Worm (Caenorhabditis elegans) whole organism, L1 larva: ENCODE data around the gene C48B4.13.

Source experiments
- C04F5.9 ChIP-seq: sonication (generic microtip); optimal IDR thresholded peaks from 2 replicates; lab custom pipeline; 2016; ENCODE audit warnings: missing genetic modification characterization, missing compliant biosample characterization
- C34B4.2 ChIP-seq: sonication (generic microtip); optimal IDR thresholded peaks from 2 replicates; lab custom pipeline; 2017; ENCODE audit warnings: mild to moderate bottlenecking, missing genetic modification characterization, missing compliant biosample characterization
- Y116A8C.19 ChIP-seq: sonication (generic microtip); optimal IDR thresholded peaks from 2 replicates; lab custom pipeline; 2016; ENCODE audit warnings: missing compliant biosample characterization, missing genetic modification characterization, borderline replicate concordance
- aha-1 ChIP-seq: fragments of 150-350 bp; optimal IDR thresholded peaks from 2 replicates; lab custom pipeline; 2014; ENCODE audit warnings: missing biosample characterization, missing genetic modification characterization
- aly-2 ChIP-seq: fragments of 150-350 bp; optimal IDR thresholded peaks from 2 replicates; lab custom pipeline; 2014; ENCODE audit warnings: missing biosample characterization, missing genetic modification characterization
- blmp-1 ChIP-seq: fragments of 150-350 bp; optimal IDR thresholded peaks from 2 replicates; lab custom pipeline; 2014; ENCODE audit warnings: missing biosample characterization, missing genetic modification characterization
- ceh-63 ChIP-seq: fragments of 200-800 bp; sonication (Bioruptor generic); optimal IDR thresholded peaks from 2 replicates; lab custom pipeline; 2018; ENCODE audit warnings: mild to moderate bottlenecking, missing genetic modification characterization, missing compliant biosample characterization
- ceh-88 ChIP-seq: fragments of 200-800 bp; sonication (Bioruptor generic); IDR thresholded peaks from 2 replicates; pipeline ENCODE4 v1.3.6; 2022; ENCODE audit warnings: missing genetic modification characterization, missing compliant biosample characterization
- efl-1 ChIP-seq, 4 experiments: fragments of 150-350 bp; optimal IDR thresholded peaks in 3 of 4; peaks in 1 of 4; 1 replicate in 1 of 4; 2 replicates in 3 of 4; lab custom pipeline; 2014; ENCODE audit warnings: missing biosample characterization in 2 of 4, missing genetic modification characterization in 2 of 4, missing genetic modification reagents in 2 of 4
- efl-3 ChIP-seq: fragments of 200-800 bp; sonication (Bioruptor generic); optimal IDR thresholded peaks from 2 replicates; lab custom pipeline; 2018; ENCODE audit warnings: mild to moderate bottlenecking, missing genetic modification characterization, missing compliant biosample characterization
- egl-13 ChIP-seq: sonication (generic microtip); optimal IDR thresholded peaks from 2 replicates; lab custom pipeline; 2016; ENCODE audit warnings: missing genotype, missing genetic modification reagents, missing genetic modification characterization, missing compliant biosample characterization
- elt-2 ChIP-seq: sonication (generic microtip); optimal IDR thresholded peaks from 2 replicates; lab custom pipeline; 2016; ENCODE audit warnings: missing genetic modification characterization, mild to moderate bottlenecking, inconsistent platforms, missing compliant biosample characterization, missing genetic modification reagents
- fkh-10 ChIP-seq: sonication (generic microtip); optimal IDR thresholded peaks from 2 replicates; lab custom pipeline; 2017; ENCODE audit warnings: missing biosample characterization, missing genetic modification reagents, missing genetic modification characterization
- fkh-4 ChIP-seq: sonication (generic microtip); optimal IDR thresholded peaks from 2 replicates; lab custom pipeline; 2016; ENCODE audit warnings: missing compliant biosample characterization, missing genetic modification characterization, borderline replicate concordance
- fkh-8 ChIP-seq: sonication (generic microtip); optimal IDR thresholded peaks from 2 replicates; lab custom pipeline; 2016; ENCODE audit warnings: mild to moderate bottlenecking, missing genetic modification characterization, missing compliant biosample characterization
- grh-1 ChIP-seq: fragments of 200-800 bp; sonication (Bioruptor generic); IDR thresholded peaks from 2 replicates; pipeline ENCODE4 v1.3.6; 2022; ENCODE audit warnings: missing genetic modification reagents, missing genetic modification characterization, missing compliant biosample characterization
- hlh-17 ChIP-seq: fragments of 200-800 bp; sonication (Bioruptor generic); optimal IDR thresholded peaks from 2 replicates; lab custom pipeline; 2018; ENCODE audit warnings: missing genetic modification characterization, mild to moderate bottlenecking, missing compliant biosample characterization, moderate library complexity, borderline replicate concordance
- isw-1 ChIP-seq: fragments of 200-800 bp; sonication (Bioruptor generic); IDR thresholded peaks from 2 replicates; pipeline ENCODE4 v1.3.6; 2022; ENCODE audit warnings: missing genetic modification characterization, missing compliant biosample characterization
- jun-1 ChIP-seq: fragments of 150-350 bp; optimal IDR thresholded peaks from 2 replicates; lab custom pipeline; 2014; ENCODE audit warnings: missing biosample characterization, missing genetic modification reagents, missing genetic modification characterization
- lin-13 ChIP-seq: fragments of 150-350 bp; optimal IDR thresholded peaks from 2 replicates; lab custom pipeline; 2014; ENCODE audit warnings: missing biosample characterization, missing genetic modification reagents, missing genetic modification characterization
- lin-14 ChIP-seq: fragments of 200-800 bp; sonication (Bioruptor generic); optimal IDR thresholded peaks from 2 replicates; lab custom pipeline; 2018; ENCODE audit warnings: mild to moderate bottlenecking, missing genetic modification characterization, moderate library complexity, missing compliant biosample characterization
- lin-15B ChIP-seq: fragments of 150-350 bp; sonication (generic microtip); optimal IDR thresholded peaks from 3 replicates; lab custom pipeline; 2014; ENCODE audit warnings: missing biosample characterization, missing genetic modification characterization
- lin-35 ChIP-seq, 2 experiments: fragments of 150-350 bp; optimal IDR thresholded peaks; 2 replicates each; lab custom pipeline; 2014; ENCODE audit warnings: missing biosample characterization in 2 of 2, missing genetic modification characterization in 2 of 2, missing genetic modification reagents in 2 of 2
- lin-39 ChIP-seq: fragments of 150-350 bp; optimal IDR thresholded peaks from 2 replicates; lab custom pipeline; 2014; ENCODE audit warnings: missing biosample characterization, missing genetic modification reagents, missing genetic modification characterization
- lir-3 ChIP-seq: sonication (generic microtip); optimal IDR thresholded peaks from 2 replicates; lab custom pipeline; 2016; ENCODE audit warnings: mild to moderate bottlenecking, missing genetic modification characterization, moderate library complexity, missing compliant biosample characterization; ENCODE audit not compliant: poor library complexity
- lsy-2 ChIP-seq, 2 experiments: fragments of 150-350 bp; optimal IDR thresholded peaks; 2 replicates each; lab custom pipeline; 2014; ENCODE audit warnings: missing biosample characterization in 2 of 2, missing genetic modification characterization in 2 of 2
- mab-9 ChIP-seq: fragments of 200-800 bp; sonication (Bioruptor generic); IDR thresholded peaks from 2 replicates; pipeline ENCODE4 v1.3.6; 2022; ENCODE audit warnings: missing genetic modification reagents, missing genetic modification characterization, missing compliant biosample characterization
- mdl-1 ChIP-seq, 2 experiments: fragments of 150-350 bp; optimal IDR thresholded peaks; 2 replicates each; lab custom pipeline; 2014 to 2017; ENCODE audit warnings: missing biosample characterization in 2 of 2, missing genetic modification characterization in 2 of 2, inconsistent platforms in 1 of 2
- mep-1 ChIP-seq: fragments of 150-350 bp; optimal IDR thresholded peaks from 2 replicates; lab custom pipeline; 2014; ENCODE audit warnings: missing biosample characterization, missing genetic modification characterization
- nhr-12 ChIP-seq: sonication (generic microtip); optimal IDR thresholded peaks from 2 replicates; lab custom pipeline; 2017; ENCODE audit warnings: missing biosample characterization, missing genetic modification characterization
- nhr-20 ChIP-seq: sonication (generic microtip); optimal IDR thresholded peaks from 2 replicates; lab custom pipeline; 2016; ENCODE audit warnings: mild to moderate bottlenecking, missing genetic modification characterization, missing compliant biosample characterization
- nhr-237 ChIP-seq: fragments of 150-350 bp; optimal IDR thresholded peaks from 2 replicates; lab custom pipeline; 2014; ENCODE audit warnings: missing biosample characterization, missing genetic modification characterization
- nhr-47 ChIP-seq: sonication (generic microtip); optimal IDR thresholded peaks from 2 replicates; lab custom pipeline; 2016; ENCODE audit warnings: mild to moderate bottlenecking, missing genetic modification characterization, moderate library complexity, missing compliant biosample characterization
- nhr-71 ChIP-seq: sonication (generic microtip); optimal IDR thresholded peaks from 2 replicates; lab custom pipeline; 2016; ENCODE audit warnings: mild to moderate bottlenecking, missing genetic modification characterization, moderate library complexity, missing compliant biosample characterization
- nhr-84 ChIP-seq: sonication (generic microtip); optimal IDR thresholded peaks from 2 replicates; lab custom pipeline; 2017; ENCODE audit warnings: missing biosample characterization, missing genetic modification characterization
- nhr-85 ChIP-seq: sonication (generic microtip); peaks from one replicate; lab custom pipeline; 2016; ENCODE audit warnings: missing genetic modification characterization, inconsistent platforms, missing compliant biosample characterization
- nhr-90 ChIP-seq: sonication (generic microtip); optimal IDR thresholded peaks from 2 replicates; lab custom pipeline; 2016; ENCODE audit warnings: mild to moderate bottlenecking, missing genetic modification characterization, missing compliant biosample characterization; ENCODE audit not compliant: poor library complexity
- rnt-1 ChIP-seq: sonication (generic microtip); optimal IDR thresholded peaks from 2 replicates; lab custom pipeline; 2016; ENCODE audit warnings: mild to moderate bottlenecking, missing genetic modification characterization, moderate library complexity, missing compliant biosample characterization
- skn-1 ChIP-seq: fragments of 150-350 bp; optimal IDR thresholded peaks from 2 replicates; lab custom pipeline; 2014; ENCODE audit warnings: missing biosample characterization, missing genetic modification characterization
- snpc-4 ChIP-seq: fragments of 150-350 bp; optimal IDR thresholded peaks from 2 replicates; lab custom pipeline; 2014; ENCODE audit warnings: missing biosample characterization, missing genetic modification characterization
- sptf-1 ChIP-seq: fragments of 150-350 bp; optimal IDR thresholded peaks from 2 replicates; lab custom pipeline; 2014; ENCODE audit warnings: missing biosample characterization, missing genetic modification characterization
- sup-37 ChIP-seq: fragments of 200-800 bp; sonication (Bioruptor generic); optimal IDR thresholded peaks from 2 replicates; lab custom pipeline; 2018; ENCODE audit warnings: mild to moderate bottlenecking, missing genetic modification characterization, missing compliant biosample characterization
- tbx-2 ChIP-seq: sonication (generic microtip); optimal IDR thresholded peaks from 2 replicates; lab custom pipeline; 2016; ENCODE audit warnings: missing genetic modification characterization, missing compliant biosample characterization
- tlp-1 ChIP-seq: fragments of 150-350 bp; optimal IDR thresholded peaks from 2 replicates; lab custom pipeline; 2014; ENCODE audit warnings: missing biosample characterization, missing genetic modification characterization
- unc-30 ChIP-seq: sonication (generic microtip); optimal IDR thresholded peaks from 2 replicates; lab custom pipeline; 2017; ENCODE audit warnings: missing biosample characterization, missing genetic modification characterization
- unc-62 ChIP-seq: fragments of 150-350 bp; optimal IDR thresholded peaks from 2 replicates; lab custom pipeline; 2014; ENCODE audit warnings: missing biosample characterization, missing genetic modification reagents, missing genetic modification characterization
- unc-86 ChIP-seq: sonication (generic microtip); optimal IDR thresholded peaks from 2 replicates; lab custom pipeline; 2016; ENCODE audit warnings: missing genetic modification characterization, missing compliant biosample characterization
- vab-15 ChIP-seq: sonication (generic microtip); optimal IDR thresholded peaks from 2 replicates; lab custom pipeline; 2017; ENCODE audit warnings: missing genotype, mild to moderate bottlenecking, missing genetic modification characterization, missing compliant biosample characterization
- xbp-1 ChIP-seq: sonication (generic microtip); optimal IDR thresholded peaks from 2 replicates; lab custom pipeline; 2016; ENCODE audit warnings: missing genetic modification characterization, missing compliant biosample characterization
- zag-1 ChIP-seq: fragments of 150-350 bp; optimal IDR thresholded peaks from 2 replicates; lab custom pipeline; 2014; ENCODE audit warnings: missing biosample characterization, missing genetic modification characterization
- zip-4 ChIP-seq: fragments of 200-800 bp; sonication (Bioruptor generic); optimal IDR thresholded peaks from 2 replicates; lab custom pipeline; 2018; ENCODE audit warnings: mild to moderate bottlenecking, missing genetic modification characterization, moderate library complexity, missing compliant biosample characterization

The C48B4.13 gene

ce11 chrIII:9580039-9580891 lies 11.7 kb downstream of the C48B4.13 start, which contains the start of gene ced-7 (continued):
- TF ChIP-seq ceh-88 = no peak
- TF ChIP-seq isw-1 (GFP tag; lab: Robert Waterston, UW) = no peak
- no peak for TF ChIP-seq grh-1 (GFP tag; lab: Robert Waterston, UW)
- no peak for TF ChIP-seq nhr-237 (tag; lab: Kevin White, UChicago)
- TF ChIP-seq lin-13 (GFP tag; lab: Kevin White, UChicago) = no peak
- no peak for TF ChIP-seq elt-2
- TF ChIP-seq tbx-2 = no peak
- TF ChIP-seq nhr-71 = peak; percentile 46
- TF ChIP-seq zag-1 (tag; lab: Kevin White, UChicago) = no peak
- no peak for TF ChIP-seq C34B4.2 (tag; lab: Kevin White, UChicago)
- no peak for TF ChIP-seq nhr-90 (tag; lab: Kevin White, UChicago)
- no peak for TF ChIP-seq fkh-4 (tag; lab: Kevin White, UChicago)
- TF ChIP-seq mdl-1 (tag; optimal IDR thresholded peaks at IDR 0.05; lab: Kevin White, UChicago) = no peak
- no peak for TF ChIP-seq skn-1 (tag; lab: Kevin White, UChicago)
- no peak for TF ChIP-seq mab-9 (GFP tag; lab: Robert Waterston, UW)
- TF ChIP-seq unc-62 = no peak
- no peak for TF ChIP-seq lin-39 (tag; lab: Kevin White, UChicago)
- TF ChIP-seq egl-13 (tag; lab: Kevin White, UChicago) = no peak
- TF ChIP-seq sptf-1 (tag; lab: Kevin White, UChicago) = no peak
- TF ChIP-seq lin-35 (GFP tag; optimal IDR thresholded peaks at IDR 0.05; lab: Kevin White, UChicago) = peak; percentile 15 to 37
- TF ChIP-seq zip-4 = no peak
- TF ChIP-seq xbp-1 (tag; lab: Kevin White, UChicago) = no peak
- no peak for TF ChIP-seq tlp-1 (tag; lab: Kevin White, UChicago)
- TF ChIP-seq unc-86 = peak; percentile 22
- no peak for TF ChIP-seq aly-2 (tag; lab: Kevin White, UChicago)
- no peak for TF ChIP-seq ceh-63 (GFP tag; lab: Kevin White, UChicago)
- TF ChIP-seq rnt-1 (tag; lab: Kevin White, UChicago) = no peak
- TF ChIP-seq aha-1 (tag; lab: Kevin White, UChicago) = no peak
- no peak for TF ChIP-seq sup-37 (GFP tag; lab: Kevin White, UChicago)
- TF ChIP-seq efl-3 (GFP tag; lab: Kevin White, UChicago) = no peak
- no peak for TF ChIP-seq nhr-12
- peak; percentile 26 to 52 for TF ChIP-seq lsy-2 (tag; optimal IDR thresholded peaks at IDR 0.05; lab: Kevin White, UChicago)
- no peak for TF ChIP-seq C04F5.9 (tag; lab: Kevin White, UChicago)
- no peak for TF ChIP-seq nhr-84
- peak; percentile 74 for TF ChIP-seq lin-14 (GFP tag; lab: Kevin White, UChicago)
- no peak for TF ChIP-seq jun-1 (tag; lab: Kevin White, UChicago)
- TF ChIP-seq fkh-10 (GFP tag; lab: Kevin White, UChicago) = no peak
- peak; percentile 75 for TF ChIP-seq fkh-8 (tag; lab: Kevin White, UChicago)
- no peak for TF ChIP-seq vab-15
- TF ChIP-seq lir-3 (tag; lab: Kevin White, UChicago) = no peak
- peak; percentile 9 for TF ChIP-seq nhr-20
- TF ChIP-seq nhr-47 = peak; percentile 11
- TF ChIP-seq lin-15B (tag; lab: Kevin White, UChicago) = no peak
- TF ChIP-seq snpc-4 = no peak
- TF ChIP-seq nhr-85 (tag; lab: Kevin White, UChicago) = peak; percentile 14
- TF ChIP-seq unc-30 (tag; lab: Kevin White, UChicago) = no peak
- no peak for TF ChIP-seq mep-1 (tag; lab: Kevin White, UChicago)
- peak; percentile 57 for TF ChIP-seq blmp-1 (tag; lab: Kevin White, UChicago)
- TF ChIP-seq hlh-17 (GFP tag; lab: Kevin White, UChicago) = no peak
- peak; percentile 30 to 39 for TF ChIP-seq efl-1 (optimal IDR thresholded peaks at IDR 0.05; lab: Kevin White, UChicago)
- TF ChIP-seq efl-1 (GFP tag; optimal IDR thresholded peaks at IDR 0.05 in 1 of 2; lab: Kevin White, UChicago) = peak; percentile 49 to 92
- no peak for TF ChIP-seq Y116A8C.19 (tag; lab: Kevin White, UChicago)
